Worm (Caenorhabditis elegans) whole organism, young adult: ENCODE data around the gene best-2.

ENCODE experiments used
- F55B11.4 ChIP-seq: sonication (generic microtip); optimal IDR thresholded peaks from 2 replicates; lab custom pipeline; 2016; ENCODE audit warnings: missing compliant biosample characterization, missing genetic modification characterization, borderline replicate concordance; ENCODE audit not compliant: insufficient read depth
- ama-1 ChIP-seq, 3 experiments: fragments of 150-350 bp in 1 of 3; sonication (generic microtip) in 2 of 3; optimal IDR thresholded peaks; 2 replicates each; lab custom pipeline; 2014 to 2018; ENCODE audit warnings: missing biosample characterization in 2 of 3, missing genetic modification characterization in 2 of 3, missing genetic modification reagents in 2 of 3
- ceh-58 ChIP-seq: fragments of 200-800 bp; sonication (Bioruptor generic); IDR thresholded peaks from 2 replicates; pipeline ENCODE4 v1.3.6; 2022; ENCODE audit warnings: missing genetic modification characterization, missing compliant biosample characterization
- chd-7 ChIP-seq: sonication (generic microtip); optimal IDR thresholded peaks from 2 replicates; lab custom pipeline; 2016; ENCODE audit warnings: mild to moderate bottlenecking, missing genetic modification characterization, moderate library complexity, missing compliant biosample characterization
- gei-17 ChIP-seq: fragments of 200-800 bp; sonication (Bioruptor generic); optimal IDR thresholded peaks from 2 replicates; lab custom pipeline; 2018; ENCODE audit warnings: mild to moderate bottlenecking, missing genetic modification characterization, missing compliant biosample characterization
- hsf-1 ChIP-seq: fragments of 200-800 bp; sonication (Bioruptor generic); IDR thresholded peaks from 2 replicates; pipeline ENCODE4 v1.3.6; 2022; ENCODE audit warnings: missing genetic modification reagents, missing genetic modification characterization, missing compliant biosample characterization
- lin-35 ChIP-seq, 3 experiments: fragments of 150-350 bp in 2 of 3; sonication (generic microtip) in 1 of 3; optimal IDR thresholded peaks; 2 replicates each; lab custom pipeline; 2014 to 2018; ENCODE audit warnings: missing biosample characterization in 3 of 3, missing genetic modification characterization in 3 of 3, missing genetic modification reagents in 3 of 3
- lin-40 ChIP-seq: sonication (generic microtip); optimal IDR thresholded peaks from 2 replicates; lab custom pipeline; 2016; ENCODE audit warnings: missing genetic modification characterization, mild to moderate bottlenecking, missing compliant biosample characterization, missing genotype, missing genetic modification reagents
- lir-1 ChIP-seq: fragments of 200-800 bp; sonication (Bioruptor generic); conservative IDR thresholded peaks from 2 replicates; pipeline ENCODE4 v1.3.6; 2022; ENCODE audit warnings: missing genetic modification reagents, missing genetic modification characterization, missing compliant biosample characterization
- nfya-2 ChIP-seq: fragments of 200-800 bp; sonication (Bioruptor generic); IDR thresholded peaks from 2 replicates; pipeline ENCODE4 v1.3.6; 2022; ENCODE audit warnings: missing genetic modification reagents, missing genetic modification characterization, missing compliant biosample characterization
- pha-4 ChIP-seq: fragments of 150-350 bp; sonication (generic microtip); optimal IDR thresholded peaks from 2 replicates; lab custom pipeline; 2014; ENCODE audit warnings: missing biosample characterization, missing genetic modification reagents, missing genetic modification characterization

DNA sequence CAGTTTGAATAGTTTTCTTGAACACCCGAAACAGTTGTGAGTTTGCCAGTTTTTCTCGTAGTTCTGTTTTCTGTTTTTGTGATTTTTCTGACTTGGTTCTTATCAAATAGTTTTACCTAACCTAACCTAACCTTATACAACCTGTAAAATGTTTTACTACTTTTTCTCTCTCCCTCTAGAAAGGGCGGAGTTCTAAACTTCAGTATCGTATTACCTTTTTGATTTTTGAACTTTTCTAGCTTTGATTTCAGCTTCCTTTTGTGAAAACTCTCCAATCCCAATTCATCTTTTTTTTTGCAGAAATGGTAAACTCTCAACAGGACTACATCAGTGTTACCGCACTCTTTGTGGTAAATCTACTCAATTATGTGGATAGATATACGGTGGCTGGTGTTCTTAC is 26.2 kb downstream of the best-2 start, which contains the start of gene spin-2:
- no peak for TF ChIP-seq gei-17 (GFP tag; lab: Kevin White, UChicago)
- no peak for TF ChIP-seq pha-4 (tag; lab: Kevin White, UChicago)
- no peak for TF ChIP-seq lir-1 (GFP tag; lab: Robert Waterston, UW)
- TF ChIP-seq lin-40 (tag; lab: Kevin White, UChicago) = no peak
- no peak for TF ChIP-seq chd-7 (tag; lab: Kevin White, UChicago)
- no peak for TF ChIP-seq F55B11.4 (tag; lab: Kevin White, UChicago)
- TF ChIP-seq lin-35 (GFP tag; optimal IDR thresholded peaks at IDR 0.05; lab: Kevin White, UChicago) = no peak
- TF ChIP-seq nfya-2 = no peak
- TF ChIP-seq hsf-1 (GFP tag; lab: Robert Waterston, UW) = no peak
- no peak for TF ChIP-seq ama-1 (optimal IDR thresholded peaks at IDR 0.05; lab: Kevin White, UChicago)
- no peak for TF ChIP-seq ama-1 (GFP tag; optimal IDR thresholded peaks at IDR 0.05; lab: Kevin White, UChicago)
- TF ChIP-seq ceh-58 (GFP tag; lab: Robert Waterston, UW) = no peak
